Fruit fly (Drosophila melanogaster): ENCODE data around the gene Ect3.

- TF ChIP-seq usp (GFP tag; optimal IDR thresholded peaks at IDR 0.05) (no peak), EcR (GFP tag; optimal IDR thresholded peaks at IDR 0.05) (no peak), CG8478 (optimal IDR thresholded peaks at IDR 0.05) (no peak), pan (optimal IDR thresholded peaks at IDR 0.05) (no peak)
Measured at dm6 chr3R:11989206-11989605, 9.9 kb upstream of the Ect3 start.
